Worm (Caenorhabditis elegans) whole organism, L4 larva: ENCODE measurements around the gene C09B7.2.

ENCODE experiments used
- D1046.2 ChIP-seq: fragments of 200-800 bp; sonication (Bioruptor generic); IDR thresholded peaks from 2 replicates; pipeline ENCODE4 v1.3.6; 2022; ENCODE audit warnings: missing genetic modification characterization, missing compliant biosample characterization
- F37D6.2 ChIP-seq: sonication (generic microtip); optimal IDR thresholded peaks from 2 replicates; lab custom pipeline; 2016; ENCODE audit warnings: mild to moderate bottlenecking, missing genetic modification characterization, missing compliant biosample characterization
- F44E2.7 ChIP-seq: fragments of 200-800 bp; sonication (Bioruptor generic); IDR thresholded peaks from 2 replicates; pipeline ENCODE4 v2.1.2; 2022; ENCODE audit warnings: missing genetic modification characterization, missing compliant biosample characterization
- R02D3.7 ChIP-seq: fragments of 150-350 bp; sonication (generic microtip); optimal IDR thresholded peaks from 3 replicates; lab custom pipeline; 2014; ENCODE audit warnings: missing biosample characterization, missing genetic modification characterization
- Y105C5A.15 ChIP-seq: fragments of 200-800 bp; sonication (Bioruptor generic); IDR thresholded peaks from 2 replicates; pipeline ENCODE4 v1.3.6; 2022; ENCODE audit warnings: missing genetic modification characterization, missing compliant biosample characterization
- Y48G9A.11 ChIP-seq: fragments of 200-800 bp; sonication (Bioruptor generic); IDR thresholded peaks from 2 replicates; pipeline ENCODE4 v1.3.6; 2022; ENCODE audit warnings: missing genetic modification reagents, missing genetic modification characterization, missing compliant biosample characterization
- Y5F2A.4 ChIP-seq: fragments of 200-800 bp; sonication (Bioruptor generic); optimal IDR thresholded peaks from 2 replicates; lab custom pipeline; 2018; ENCODE audit warnings: mild to moderate bottlenecking, missing genetic modification characterization, missing compliant biosample characterization
- Y75B8A.6 ChIP-seq: fragments of 200-800 bp; sonication (Bioruptor generic); IDR thresholded peaks from 2 replicates; pipeline ENCODE4 v1.3.6; 2022; ENCODE audit warnings: missing genetic modification reagents, missing genetic modification characterization, missing compliant biosample characterization
- ZK337.2 ChIP-seq: fragments of 200-800 bp; sonication (Bioruptor generic); IDR thresholded peaks from 2 replicates; pipeline ENCODE4 v1.3.6; 2022; ENCODE audit warnings: missing genetic modification reagents, missing genetic modification characterization, missing compliant biosample characterization
- aha-1 ChIP-seq: fragments of 150-350 bp; peaks from one replicate; lab custom pipeline; 2014; ENCODE audit warnings: missing biosample characterization, missing genetic modification characterization
- aly-2 ChIP-seq: sonication (generic microtip); optimal IDR thresholded peaks from 2 replicates; lab custom pipeline; 2018; ENCODE audit warnings: missing biosample characterization, missing genetic modification characterization
- arid-1 ChIP-seq: fragments of 200-800 bp; sonication (Bioruptor generic); conservative IDR thresholded peaks from 2 replicates; pipeline ENCODE4 v1.3.6; 2022; ENCODE audit warnings: missing genetic modification reagents, missing genetic modification characterization, missing compliant biosample characterization
- attf-4 ChIP-seq: sonication (generic microtip); optimal IDR thresholded peaks from 3 replicates; lab custom pipeline; 2017; ENCODE audit warnings: missing biosample characterization, missing genetic modification characterization
- ceh-44 ChIP-seq: fragments of 200-800 bp; sonication (Bioruptor generic); IDR thresholded peaks from 2 replicates; pipeline ENCODE4 v1.3.6; 2022; ENCODE audit warnings: missing genetic modification reagents, missing genetic modification characterization, missing compliant biosample characterization
- ceh-62 ChIP-seq: sonication (generic microtip); optimal IDR thresholded peaks from 2 replicates; lab custom pipeline; 2017; ENCODE audit warnings: missing biosample characterization, missing genetic modification characterization
- cey-2 ChIP-seq: sonication (generic microtip); optimal IDR thresholded peaks from 3 replicates; lab custom pipeline; 2017; ENCODE audit warnings: missing genetic modification characterization, mild to moderate bottlenecking, missing compliant biosample characterization, antibody characterized with exemption, borderline replicate concordance; ENCODE audit not compliant: insufficient read depth
- daf-16 ChIP-seq, 3 experiments: sonication (generic microtip); optimal IDR thresholded peaks; 2 replicates each; lab custom pipeline; 2016 to 2017; ENCODE audit warnings: missing genetic modification characterization in 3 of 3, missing genetic modification reagents in 3 of 3, mild to moderate bottlenecking in 2 of 3, missing compliant biosample characterization in 2 of 3, missing biosample characterization in 1 of 3, moderate library complexity in 1 of 3
- dmd-6 ChIP-seq: fragments of 200-800 bp; sonication (Bioruptor generic); IDR thresholded peaks from 2 replicates; pipeline ENCODE4 v1.3.6; 2022; ENCODE audit warnings: missing genetic modification reagents, missing genetic modification characterization, missing compliant biosample characterization
- dpl-1 ChIP-seq: fragments of 150-350 bp; optimal IDR thresholded peaks from 2 replicates; lab custom pipeline; 2014; ENCODE audit warnings: missing biosample characterization, missing genetic modification reagents, missing genetic modification characterization
- duxl-1 ChIP-seq: sonication (generic microtip); optimal IDR thresholded peaks from 2 replicates; lab custom pipeline; 2016; ENCODE audit warnings: mild to moderate bottlenecking, missing genetic modification characterization, moderate library complexity, missing compliant biosample characterization; ENCODE audit not compliant: poor library complexity
- fos-1 ChIP-seq: fragments of 150-350 bp; optimal IDR thresholded peaks from 2 replicates; lab custom pipeline; 2014; ENCODE audit warnings: missing biosample characterization, missing genetic modification characterization
- hlh-30 ChIP-seq: sonication (generic microtip); optimal IDR thresholded peaks from 2 replicates; lab custom pipeline; 2017; ENCODE audit warnings: antibody characterized with exemption, mild to moderate bottlenecking, missing genetic modification characterization, missing compliant biosample characterization; ENCODE audit not compliant: insufficient read depth
- lim-7 ChIP-seq: fragments of 200-800 bp; sonication (Bioruptor generic); IDR thresholded peaks from 2 replicates; pipeline ENCODE4 v1.3.6; 2022; ENCODE audit warnings: missing genetic modification characterization, missing compliant biosample characterization
- lin-13 ChIP-seq: fragments of 150-350 bp; optimal IDR thresholded peaks from 2 replicates; lab custom pipeline; 2014; ENCODE audit warnings: missing biosample characterization, missing genetic modification reagents, missing genetic modification characterization
- lin-15B ChIP-seq: fragments of 150-350 bp; sonication (generic microtip); optimal IDR thresholded peaks from 3 replicates; lab custom pipeline; 2014; ENCODE audit warnings: missing biosample characterization, missing genetic modification characterization
- madf-5 ChIP-seq, 2 experiments: fragments of 200-800 bp; sonication (Bioruptor generic); IDR thresholded peaks; 2 replicates each; pipeline ENCODE4 v1.3.6; 2022; ENCODE audit warnings: missing compliant biosample characterization in 2 of 2, missing genetic modification characterization in 2 of 2
- madf-9 ChIP-seq: fragments of 200-800 bp; sonication (Bioruptor generic); conservative IDR thresholded peaks from 2 replicates; pipeline ENCODE4 v1.3.6; 2022; ENCODE audit warnings: missing genetic modification reagents, missing genetic modification characterization, missing compliant biosample characterization
- mdl-1 ChIP-seq, 2 experiments: fragments of 150-350 bp in 1 of 2; sonication (generic microtip) in 1 of 2; optimal IDR thresholded peaks; 2 replicates each; lab custom pipeline; 2014 to 2017; ENCODE audit warnings: missing biosample characterization in 2 of 2, missing genetic modification characterization in 2 of 2
- mdt-29 ChIP-seq: fragments of 200-800 bp; sonication (Bioruptor generic); IDR thresholded peaks from 2 replicates; pipeline ENCODE4 v1.3.6; 2022; ENCODE audit warnings: missing genetic modification reagents, missing genetic modification characterization, missing compliant biosample characterization
- nhr-10 ChIP-seq: fragments of 150-350 bp; optimal IDR thresholded peaks from 2 replicates; lab custom pipeline; 2014; ENCODE audit warnings: missing biosample characterization, missing genetic modification characterization
- nhr-25 ChIP-seq: sonication (generic microtip); optimal IDR thresholded peaks from 2 replicates; lab custom pipeline; 2017; ENCODE audit warnings: missing genetic modification characterization, mild to moderate bottlenecking, missing compliant biosample characterization, antibody characterized with exemption, moderate library complexity, borderline replicate concordance; ENCODE audit not compliant: insufficient read depth
- nhr-48 ChIP-seq: sonication (generic microtip); optimal IDR thresholded peaks from 2 replicates; lab custom pipeline; 2016; ENCODE audit warnings: mild to moderate bottlenecking, missing genetic modification characterization, missing compliant biosample characterization
- nhr-6 ChIP-seq: fragments of 150-350 bp; optimal IDR thresholded peaks from 2 replicates; lab custom pipeline; 2014; ENCODE audit warnings: missing biosample characterization, missing genetic modification characterization
- nhr-76 ChIP-seq: fragments of 150-350 bp; optimal IDR thresholded peaks from 2 replicates; lab custom pipeline; 2014; ENCODE audit warnings: missing biosample characterization, missing genetic modification characterization
- pha-4 ChIP-seq, 2 experiments: fragments of 150-350 bp in 1 of 2; fragments of 200-800 bp in 1 of 2; sonication (Bioruptor generic) in 1 of 2; IDR thresholded peaks in 1 of 2; optimal IDR thresholded peaks in 1 of 2; 2 replicates each; pipeline versions ENCODE4 v1.3.6 to Lab custom; 2014 to 2022; ENCODE audit warnings: missing genetic modification characterization in 2 of 2, missing genetic modification reagents in 2 of 2, missing biosample characterization in 1 of 2, missing compliant biosample characterization in 1 of 2
- php-3 ChIP-seq: fragments of 200-800 bp; sonication (Bioruptor generic); IDR thresholded peaks from 2 replicates; pipeline ENCODE4 v1.3.6; 2022; ENCODE audit warnings: missing genetic modification reagents, missing genetic modification characterization, missing compliant biosample characterization
- saeg-2 ChIP-seq: fragments of 200-800 bp; sonication (Bioruptor generic); IDR thresholded peaks from 2 replicates; pipeline ENCODE4 v1.3.6; 2022; ENCODE audit warnings: missing genetic modification reagents, missing genetic modification characterization, missing compliant biosample characterization
- sdz-12 ChIP-seq: fragments of 200-800 bp; sonication (Bioruptor generic); optimal IDR thresholded peaks from 2 replicates; lab custom pipeline; 2018; ENCODE audit warnings: mild to moderate bottlenecking, missing genetic modification characterization, missing compliant biosample characterization
- set-16 ChIP-seq: fragments of 200-800 bp; sonication (Bioruptor generic); IDR thresholded peaks from 2 replicates; pipeline ENCODE4 v1.3.6; 2022; ENCODE audit warnings: missing genetic modification reagents, missing genetic modification characterization, missing compliant biosample characterization
- snpc-1.2 ChIP-seq: fragments of 200-800 bp; sonication (Bioruptor generic); IDR thresholded peaks from 2 replicates; pipeline ENCODE4 v1.3.6; 2022; ENCODE audit warnings: missing genetic modification reagents, missing genetic modification characterization, missing compliant biosample characterization
- snpc-4 ChIP-seq: fragments of 150-350 bp; optimal IDR thresholded peaks from 2 replicates; lab custom pipeline; 2014; ENCODE audit warnings: missing biosample characterization, missing genetic modification characterization
- spr-1 ChIP-seq: sonication (generic microtip); optimal IDR thresholded peaks from 2 replicates; lab custom pipeline; 2016; ENCODE audit warnings: mild to moderate bottlenecking, missing genetic modification characterization, missing compliant biosample characterization
- spr-3 ChIP-seq: fragments of 200-800 bp; sonication (Bioruptor generic); optimal IDR thresholded peaks from 2 replicates; lab custom pipeline; 2018; ENCODE audit warnings: mild to moderate bottlenecking, missing genetic modification characterization, missing compliant biosample characterization
- tag-97 ChIP-seq: fragments of 200-800 bp; sonication (Bioruptor generic); IDR thresholded peaks from 2 replicates; pipeline ENCODE4 v1.3.6; 2022; ENCODE audit warnings: missing genetic modification characterization, missing compliant biosample characterization
- unc-130 ChIP-seq: sonication (generic microtip); optimal IDR thresholded peaks from 2 replicates; lab custom pipeline; 2016; ENCODE audit warnings: missing genetic modification reagents, missing genetic modification characterization, missing compliant biosample characterization
- vab-7 ChIP-seq: fragments of 200-800 bp; sonication (Bioruptor generic); IDR thresholded peaks from 2 replicates; pipeline ENCODE4 v1.3.6; 2022; ENCODE audit warnings: missing genetic modification reagents, missing genetic modification characterization, missing compliant biosample characterization
- zag-1 ChIP-seq: fragments of 150-350 bp; optimal IDR thresholded peaks from 2 replicates; lab custom pipeline; 2014; ENCODE audit warnings: missing biosample characterization, missing genetic modification characterization
- zfp-2 ChIP-seq: sonication (generic microtip); optimal IDR thresholded peaks from 2 replicates; lab custom pipeline; 2016; ENCODE audit warnings: mild to moderate bottlenecking, missing genetic modification characterization, missing compliant biosample characterization
- zip-2 ChIP-seq: fragments of 150-350 bp; optimal IDR thresholded peaks from 2 replicates; lab custom pipeline; 2014; ENCODE audit warnings: missing biosample characterization, missing genetic modification characterization
- ztf-11 ChIP-seq: fragments of 150-350 bp; optimal IDR thresholded peaks from 2 replicates; lab custom pipeline; 2014; ENCODE audit warnings: missing biosample characterization, missing genetic modification characterization
- ztf-7 ChIP-seq: fragments of 150-350 bp; optimal IDR thresholded peaks from 2 replicates; lab custom pipeline; 2014; ENCODE audit warnings: missing biosample characterization, missing genetic modification characterization

C09B7.2 gene

ce11 chrX:2687174-2687573 is 19.2 kb downstream of the C09B7.2 start, which contains the start of gene immt-1 (continued):
- TF ChIP-seq snpc-1.2 (GFP tag; lab: Robert Waterston, UW) (no peak), nhr-10 (tag; lab: Kevin White, UChicago) (no peak), lin-15B (tag; lab: Kevin White, UChicago) (no peak), duxl-1 (tag; lab: Kevin White, UChicago) (peak; percentile 52), spr-1 (tag; lab: Kevin White, UChicago) (peak; percentile 31), aly-2 (tag; lab: Kevin White, UChicago) (no peak), php-3 (GFP tag; lab: Robert Waterston, UW) (no peak), Y105C5A.15 (GFP tag; lab: Robert Waterston, UW) (no peak), hlh-30 (tag; lab: Kevin White, UChicago) (peak; percentile 65), madf-9 (GFP tag; lab: Robert Waterston, UW) (peak; percentile 37; the same call in 1 of the 2 replicates), tag-97 (GFP tag; lab: Robert Waterston, UW) (no peak), snpc-4 (tag; lab: Kevin White, UChicago) (no peak), ceh-44 (GFP tag; lab: Robert Waterston, UW) (no peak), unc-130 (GFP tag; lab: Kevin White, UChicago) (no peak), zag-1 (tag; lab: Kevin White, UChicago) (no peak), daf-16 (GFP tag; optimal IDR thresholded peaks at IDR 0.05; lab: Kevin White, UChicago) (peak in 1 of 2 experiments; percentile 64), daf-16 (tag; optimal IDR thresholded peaks at IDR 0.05; lab: Kevin White, UChicago) (peak; percentile 90), Y5F2A.4 (GFP tag; lab: Kevin White, UChicago) (no peak), nhr-76 (tag; lab: Kevin White, UChicago) (no peak), lim-7 (GFP tag; lab: Robert Waterston, UW) (no peak), zip-2 (no peak), nhr-25 (tag; lab: Kevin White, UChicago) (no peak), lin-13 (GFP tag; lab: Kevin White, UChicago) (peak; percentile 82), fos-1 (tag; lab: Kevin White, UChicago) (no peak), arid-1 (GFP tag; lab: Robert Waterston, UW) (no peak), set-16 (GFP tag; lab: Robert Waterston, UW) (no peak), mdl-1 (tag; optimal IDR thresholded peaks at IDR 0.05; lab: Kevin White, UChicago) (peak in 1 of 2 experiments; percentile 44), cey-2 (no peak), dpl-1 (GFP tag; lab: Kevin White, UChicago) (peak; percentile 68), D1046.2 (GFP tag; lab: Robert Waterston, UW) (no peak), zfp-2 (no peak), mdt-29 (no peak), F44E2.7 (GFP tag; lab: Robert Waterston, UW) (no peak), vab-7 (GFP tag; lab: Robert Waterston, UW) (no peak), ztf-11 (tag; lab: Kevin White, UChicago) (no peak), aha-1 (tag; lab: Kevin White, UChicago) (peak; percentile 99), attf-4 (tag; lab: Kevin White, UChicago) (no peak), R02D3.7 (tag; lab: Kevin White, UChicago) (no peak), madf-5 (GFP tag; IDR thresholded peaks at IDR 0.05; lab: Robert Waterston, UW) (0 out of 4 replicates have a peak, but pooled peaks of 1 of the 2 experiments have one; percentile 24), sdz-12 (GFP tag; lab: Kevin White, UChicago) (no peak), dmd-6 (GFP tag; lab: Robert Waterston, UW) (peak; percentile 68; the same call in 1 of the 2 replicates), nhr-6 (peak; percentile 82), saeg-2 (GFP tag; lab: Robert Waterston, UW) (no peak), nhr-48 (peak; percentile 16), ceh-62 (tag; lab: Kevin White, UChicago) (no peak), F37D6.2 (peak; percentile 31), Y48G9A.11 (GFP tag; lab: Robert Waterston, UW) (no peak), Y75B8A.6 (no peak), pha-4 (GFP tag; IDR thresholded peaks at IDR 0.05; lab: Robert Waterston, UW) (no peak), pha-4 (tag; optimal IDR thresholded peaks at IDR 0.05; lab: Kevin White, UChicago) (peak; percentile 77), spr-3 (GFP tag; lab: Kevin White, UChicago) (no peak), ztf-7 (tag; lab: Kevin White, UChicago) (peak; percentile 37), ZK337.2 (no peak)
